Fruit fly (Drosophila melanogaster): ENCODE data around the gene Or2a.
A peak's percentile ranks its signal among the peaks of the same experiment; 100 is the strongest.

Gene Or2a

dm6 chrX:2262511-2262910 is 16.5 kb downstream of the Or2a start, which contains the start of the genes temp and CG3071 (continued):
- TF ChIP-seq CG8924 (tag; optimal IDR thresholded peaks at IDR 0.05): peak; percentile 61
- no peak for TF ChIP-seq CG42726 (GFP tag; IDR thresholded peaks at IDR 0.05; ENCODE audit: partially characterized antibody)
- TF ChIP-seq br (optimal IDR thresholded peaks at IDR 0.05): no peak
- peak; percentile 28 for TF ChIP-seq CG1602 (GFP tag; optimal IDR thresholded peaks at IDR 0.05)
- no peak for TF ChIP-seq B-H1 (GFP tag; IDR thresholded peaks at IDR 0.05)
- peak; percentile 78 for TF ChIP-seq nmo (GFP tag; optimal IDR thresholded peaks at IDR 0.05)
- no peak for TF ChIP-seq CG7745 (tag; optimal IDR thresholded peaks at IDR 0.05)
- TF ChIP-seq CG2199 (GFP tag; IDR thresholded peaks at IDR 0.05): no peak
- peak; percentile 49; the same call in 1 of the 2 replicates for TF ChIP-seq E2f1 (GFP tag; IDR thresholded peaks at IDR 0.05)
- TF ChIP-seq CG8359 (GFP tag; optimal IDR thresholded peaks at IDR 0.05; ENCODE audit: borderline replicate concordance): no peak
- no peak for TF ChIP-seq pros (GFP tag; optimal IDR thresholded peaks at IDR 0.05)
- TF ChIP-seq Trl (optimal IDR thresholded peaks at IDR 0.05): no peak
- TF ChIP-seq Trl (GFP tag; optimal IDR thresholded peaks at IDR 0.05): peak; percentile 53
- TF ChIP-seq NFAT (GFP tag; IDR thresholded peaks at IDR 0.05): no peak
- no peak for TF ChIP-seq dimm (GFP tag; IDR thresholded peaks at IDR 0.05)
- peak; percentile 6 for TF ChIP-seq CG2202 (tag; optimal IDR thresholded peaks at IDR 0.05)
- no peak for TF ChIP-seq seq (GFP tag; IDR thresholded peaks at IDR 0.05)
- TF ChIP-seq CG18619 (GFP tag; optimal IDR thresholded peaks at IDR 0.05): peak; percentile 57
- no peak for TF ChIP-seq Awh (GFP tag; IDR thresholded peaks at IDR 0.05)
- no peak for TF ChIP-seq CG6854 (GFP tag; optimal IDR thresholded peaks at IDR 0.05)
- peak; percentile 48 for TF ChIP-seq CG7786 (GFP tag; optimal IDR thresholded peaks at IDR 0.05)
- no peak for TF ChIP-seq yki (optimal IDR thresholded peaks at IDR 0.05)
- TF ChIP-seq Gsc (GFP tag; IDR thresholded peaks at IDR 0.05): no peak
- no peak for TF ChIP-seq cad (GFP tag; optimal IDR thresholded peaks at IDR 0.05)
- no peak for TF ChIP-seq CG4854 (GFP tag; optimal IDR thresholded peaks at IDR 0.05)
- no peak for TF ChIP-seq tap (tag; optimal IDR thresholded peaks at IDR 0.05)
- no peak for TF ChIP-seq Rx (GFP tag; IDR thresholded peaks at IDR 0.05)
- TF ChIP-seq mam (GFP tag; optimal IDR thresholded peaks at IDR 0.05): peak; percentile 80
- TF ChIP-seq CG1024 (GFP tag; IDR thresholded peaks at IDR 0.05): no peak
- TF ChIP-seq lmd (GFP tag; IDR thresholded peaks at IDR 0.05): peak; percentile 70
- no peak for TF ChIP-seq ab (GFP tag; optimal IDR thresholded peaks at IDR 0.05)
- TF ChIP-seq Elba2 (GFP tag; optimal IDR thresholded peaks at IDR 0.05): peak; percentile 48
- no peak for TF ChIP-seq CG1603 (tag; optimal IDR thresholded peaks at IDR 0.05)
- peak; percentile 83 for TF ChIP-seq CoRest (tag; optimal IDR thresholded peaks at IDR 0.05)
- TF ChIP-seq salm (tag; optimal IDR thresholded peaks at IDR 0.05): no peak
- TF ChIP-seq CG33213 (GFP tag; optimal IDR thresholded peaks at IDR 0.05): no peak
- TF ChIP-seq lilli (GFP tag; optimal IDR thresholded peaks at IDR 0.05): peak; percentile 70
- no peak for TF ChIP-seq tio (GFP tag; optimal IDR thresholded peaks at IDR 0.05)
- TF ChIP-seq NK7.1 (GFP tag; optimal IDR thresholded peaks at IDR 0.05): no peak
- TF ChIP-seq Dad (GFP tag; optimal IDR thresholded peaks at IDR 0.05): peak; percentile 28
- TF ChIP-seq ewg (GFP tag; optimal IDR thresholded peaks at IDR 0.05): peak; percentile 41
- TF ChIP-seq Kr (GFP tag; optimal IDR thresholded peaks at IDR 0.05): no peak
- no peak for TF ChIP-seq nau (GFP tag; optimal IDR thresholded peaks at IDR 0.05)
- TF ChIP-seq CG14014 (GFP tag; IDR thresholded peaks at IDR 0.05): no peak
- TF ChIP-seq Dp (GFP tag; optimal IDR thresholded peaks at IDR 0.05): peak; percentile 13
- TF ChIP-seq CG1233 (GFP tag; optimal IDR thresholded peaks at IDR 0.05): peak; percentile 50
- peak; percentile 43 for TF ChIP-seq pzg (GFP tag; optimal IDR thresholded peaks at IDR 0.05)
- TF ChIP-seq Ptx1 (GFP tag; IDR thresholded peaks at IDR 0.05): peak; percentile 70
- TF ChIP-seq grau (tag; optimal IDR thresholded peaks at IDR 0.05): peak; percentile 73
- peak; percentile 62 for TF ChIP-seq ssp (GFP tag; IDR thresholded peaks at IDR 0.05)
- peak; percentile 34 for TF ChIP-seq Nf-YB (GFP tag; optimal IDR thresholded peaks at IDR 0.05)
- no peak for TF ChIP-seq hb (GFP tag; IDR thresholded peaks at IDR 0.05; ENCODE audit: partially characterized antibody)
- TF ChIP-seq CG4424 (GFP tag; optimal IDR thresholded peaks at IDR 0.05): peak; percentile 62
